Worm (Caenorhabditis elegans) whole organism, L1 larva: ENCODE data around the gene msp-142.

Source experiments
- ama-1 ChIP-seq: fragments of 150-350 bp; optimal IDR thresholded peaks from 2 replicates; lab custom pipeline; 2014
- ceh-88 ChIP-seq: fragments of 200-800 bp; sonication (Bioruptor generic); IDR thresholded peaks from 2 replicates; pipeline ENCODE4 v1.3.6; 2022; ENCODE audit warnings: missing genetic modification characterization, missing compliant biosample characterization
- egl-27 ChIP-seq, 2 experiments: fragments of 150-350 bp in 1 of 2; sonication (generic microtip); optimal IDR thresholded peaks; 3 replicates each; lab custom pipeline; 2017 to 2018; ENCODE audit warnings: missing biosample characterization in 2 of 2, missing genetic modification characterization in 2 of 2, missing genetic modification reagents in 2 of 2
- fkh-8 ChIP-seq: sonication (generic microtip); optimal IDR thresholded peaks from 2 replicates; lab custom pipeline; 2016; ENCODE audit warnings: mild to moderate bottlenecking, missing genetic modification characterization, missing compliant biosample characterization
- fos-1 ChIP-seq: fragments of 150-350 bp; optimal IDR thresholded peaks from 2 replicates; lab custom pipeline; 2014; ENCODE audit warnings: missing biosample characterization, missing genetic modification characterization
- jun-1 ChIP-seq: fragments of 150-350 bp; optimal IDR thresholded peaks from 2 replicates; lab custom pipeline; 2014; ENCODE audit warnings: missing biosample characterization, missing genetic modification reagents, missing genetic modification characterization
- lin-13 ChIP-seq: fragments of 150-350 bp; optimal IDR thresholded peaks from 2 replicates; lab custom pipeline; 2014; ENCODE audit warnings: missing biosample characterization, missing genetic modification reagents, missing genetic modification characterization
- nhr-71 ChIP-seq: sonication (generic microtip); optimal IDR thresholded peaks from 2 replicates; lab custom pipeline; 2016; ENCODE audit warnings: mild to moderate bottlenecking, missing genetic modification characterization, moderate library complexity, missing compliant biosample characterization
- pax-3 ChIP-seq: fragments of 200-800 bp; sonication (Bioruptor generic); optimal IDR thresholded peaks from 2 replicates; lab custom pipeline; 2018; ENCODE audit warnings: mild to moderate bottlenecking, missing genetic modification characterization, moderate library complexity, missing compliant biosample characterization
- ztf-11 ChIP-seq, 2 experiments: sonication (generic microtip); optimal IDR thresholded peaks; 2 replicates each; lab custom pipeline; 2016 to 2017; ENCODE audit warnings: missing genetic modification characterization in 2 of 2, missing biosample characterization in 1 of 2, missing compliant biosample characterization in 1 of 2

- TF ChIP-seq ceh-88 (GFP tag; lab: Robert Waterston, UW) (no peak), nhr-71 (tag; lab: Kevin White, UChicago) (no peak), pax-3 (tag; lab: Kevin White, UChicago) (no peak), ztf-11 (tag; optimal IDR thresholded peaks at IDR 0.05; lab: Kevin White, UChicago) (no peak), jun-1 (tag; lab: Kevin White, UChicago) (no peak), fkh-8 (tag; lab: Kevin White, UChicago) (no peak), ama-1 (lab: Kevin White, UChicago) (no peak), lin-13 (GFP tag; lab: Kevin White, UChicago) (no peak), fos-1 (tag; lab: Kevin White, UChicago) (no peak), egl-27 (tag; optimal IDR thresholded peaks at IDR 0.05; lab: Kevin White, UChicago) (no peak)
Measured at ce11 chrII:5846181-5846580, 48.5 kb downstream of the msp-142 start.
